Fruit fly (Drosophila melanogaster) whole organism, embryonic: ENCODE data around the gene dmrt93B.
A peak's percentile ranks its signal among the peaks of the same experiment; 100 is the strongest.

ENCODE experiments used
- CG10431 ChIP-seq: fragments of 200-800 bp; sonication (Bioruptor generic); optimal IDR thresholded peaks from 3 replicates; lab custom pipeline; 2018; ENCODE audit warnings: missing biosample characterization, mild to moderate bottlenecking, missing genetic modification characterization
- CG10543 ChIP-seq: fragments of 200-800 bp; sonication (Bioruptor generic); optimal IDR thresholded peaks from 3 replicates; lab custom pipeline; 2017; ENCODE audit warnings: missing biosample characterization, mild to moderate bottlenecking, missing genetic modification characterization, moderate library complexity
- CG11247 ChIP-seq: fragments of 200-800 bp; sonication (Bioruptor generic); IDR thresholded peaks from 2 replicates; pipeline ENCODE4 v1.3.6; 2022; ENCODE audit warnings: missing biosample characterization, missing genetic modification characterization
- CG11456 ChIP-seq: fragments of 200-800 bp; sonication (Bioruptor generic); IDR thresholded peaks from 3 replicates; pipeline ENCODE4 v1.3.6; 2022; ENCODE audit warnings: missing biosample characterization, missing genetic modification characterization
- CG12219 ChIP-seq: fragments of 200-800 bp; sonication (Bioruptor generic); optimal IDR thresholded peaks from 3 replicates; lab custom pipeline; 2018; ENCODE audit warnings: missing biosample characterization, mild to moderate bottlenecking, missing genetic modification characterization
- CG12391 ChIP-seq: fragments of 200-800 bp; sonication (Bioruptor generic); optimal IDR thresholded peaks from 3 replicates; lab custom pipeline; 2018; ENCODE audit warnings: missing biosample characterization, mild to moderate bottlenecking, missing genetic modification characterization, moderate library complexity
- CG12744 ChIP-seq: fragments of 200-800 bp; sonication (Bioruptor generic); optimal IDR thresholded peaks from 2 replicates; lab custom pipeline; 2016; ENCODE audit warnings: missing biosample characterization, missing genetic modification characterization
- CG13296 ChIP-seq: fragments of 200-800 bp; sonication (Bioruptor generic); optimal IDR thresholded peaks from 3 replicates; lab custom pipeline; 2018; ENCODE audit warnings: missing biosample characterization, mild to moderate bottlenecking, missing genetic modification characterization
- CG13775 ChIP-seq: fragments of 200-800 bp; sonication (Bioruptor generic); optimal IDR thresholded peaks from 3 replicates; lab custom pipeline; 2017; ENCODE audit warnings: missing biosample characterization, mild to moderate bottlenecking, missing genetic modification characterization
- CG14860 ChIP-seq: fragments of 200-800 bp; sonication (Bioruptor generic); IDR thresholded peaks from 3 replicates; pipeline ENCODE4 v1.3.6; 2022; ENCODE audit warnings: missing biosample characterization, missing genetic modification characterization; ENCODE audit not compliant: partially characterized antibody
- CG15269 ChIP-seq: fragments of 200-800 bp; sonication (Bioruptor generic); optimal IDR thresholded peaks from 2 replicates; lab custom pipeline; 2018; ENCODE audit warnings: missing biosample characterization, mild to moderate bottlenecking, missing genetic modification characterization, moderate library complexity
- CG15696 ChIP-seq: fragments of 200-800 bp; sonication (Bioruptor generic); optimal IDR thresholded peaks from 2 replicates; lab custom pipeline; 2019; ENCODE audit warnings: missing biosample characterization, mild to moderate bottlenecking, missing genetic modification characterization, moderate library complexity
- CG16815 ChIP-seq: fragments of 200-800 bp; sonication (Bioruptor generic); optimal IDR thresholded peaks from 3 replicates; lab custom pipeline; 2017; ENCODE audit warnings: missing biosample characterization, mild to moderate bottlenecking, missing genetic modification characterization
- CG17186 ChIP-seq: fragments of 200-800 bp; sonication (Bioruptor generic); optimal IDR thresholded peaks from 3 replicates; lab custom pipeline; 2017; ENCODE audit warnings: missing biosample characterization, missing genetic modification reagents, missing genetic modification characterization
- CG18011 ChIP-seq: fragments of 200-800 bp; sonication (Bioruptor generic); optimal IDR thresholded peaks from 2 replicates; lab custom pipeline; 2017; ENCODE audit warnings: missing biosample characterization, missing genetic modification characterization, mild to moderate bottlenecking, moderate library complexity, missing genotype
- CG18599 ChIP-seq: fragments of 200-800 bp; sonication (Bioruptor generic); optimal IDR thresholded peaks from 3 replicates; lab custom pipeline; 2017; ENCODE audit warnings: missing biosample characterization, missing genetic modification characterization, mild to moderate bottlenecking, moderate library complexity, missing genetic modification reagents
- CG43689 ChIP-seq: fragments of 200-800 bp; sonication (Bioruptor generic); IDR thresholded peaks from 2 replicates; pipeline ENCODE4 v1.3.6; 2022; ENCODE audit warnings: missing biosample characterization, missing genetic modification characterization
- CG7745 ChIP-seq: fragments of 200-800 bp; sonication (Bioruptor generic); optimal IDR thresholded peaks from 2 replicates; lab custom pipeline; 2018; ENCODE audit warnings: missing biosample characterization, mild to moderate bottlenecking, missing genetic modification characterization, moderate library complexity
- CG9609 ChIP-seq: fragments of 200-800 bp; sonication (Bioruptor generic); optimal IDR thresholded peaks from 3 replicates; lab custom pipeline; 2016; ENCODE audit warnings: missing biosample characterization, missing genetic modification characterization
- CG9797 ChIP-seq: fragments of 200-800 bp; sonication (Bioruptor generic); optimal IDR thresholded peaks from 3 replicates; lab custom pipeline; 2018; ENCODE audit warnings: missing biosample characterization, mild to moderate bottlenecking, missing genetic modification characterization
- D19A ChIP-seq: fragments of 200-800 bp; optimal IDR thresholded peaks from 3 replicates; lab custom pipeline; 2019; ENCODE audit warnings: missing biosample characterization, mild to moderate bottlenecking, missing genetic modification characterization, moderate library complexity
- Dfd ChIP-seq, 2 experiments: fragments of >200 bp; optimal IDR thresholded peaks; 2 replicates each; lab custom pipeline; 2017; ENCODE audit warnings: missing biosample characterization in 2 of 2, missing genetic modification characterization in 2 of 2
- HHEX ChIP-seq: fragments of 200-800 bp; sonication (Bioruptor generic); optimal IDR thresholded peaks from 3 replicates; lab custom pipeline; 2017; ENCODE audit warnings: missing biosample characterization, mild to moderate bottlenecking, missing genetic modification characterization, missing genetic modification reagents
- Sox100B ChIP-seq: fragments of 200-800 bp; sonication (Bioruptor generic); optimal IDR thresholded peaks from 3 replicates; lab custom pipeline; 2018; ENCODE audit warnings: missing biosample characterization, mild to moderate bottlenecking, missing genetic modification characterization
- Usf ChIP-seq: fragments of 200-800 bp; sonication (Bioruptor generic); optimal IDR thresholded peaks from 2 replicates; lab custom pipeline; 2017; ENCODE audit warnings: missing genotype, missing biosample characterization, missing genetic modification characterization
- Vsx1 ChIP-seq: fragments of 200-800 bp; sonication (Bioruptor generic); optimal IDR thresholded peaks from 2 replicates; lab custom pipeline; 2017; ENCODE audit warnings: missing biosample characterization, mild to moderate bottlenecking, missing genetic modification characterization, missing genetic modification reagents
- ac ChIP-seq: fragments of 200-800 bp; sonication (Bioruptor generic); optimal IDR thresholded peaks from 3 replicates; lab custom pipeline; 2017; ENCODE audit warnings: missing biosample characterization, mild to moderate bottlenecking, missing genetic modification characterization
- caup ChIP-seq: fragments of 200-800 bp; sonication (Bioruptor generic); optimal IDR thresholded peaks from 3 replicates; lab custom pipeline; 2017; ENCODE audit warnings: missing biosample characterization, mild to moderate bottlenecking, missing genetic modification characterization, moderate library complexity; ENCODE audit not compliant: severe bottlenecking
- corto ChIP-seq: fragments of 200-800 bp; sonication (Bioruptor generic); optimal IDR thresholded peaks from 2 replicates; lab custom pipeline; 2016; ENCODE audit warnings: missing biosample characterization, mild to moderate bottlenecking, missing genetic modification characterization, moderate library complexity
- crol ChIP-seq: fragments of 200-800 bp; sonication (Bioruptor generic); IDR thresholded peaks from 2 replicates; pipeline ENCODE4 v1.3.6; 2022; ENCODE audit warnings: missing biosample characterization, missing genetic modification characterization
- dimm ChIP-seq: fragments of 200-800 bp; sonication (Bioruptor generic); IDR thresholded peaks from 2 replicates; pipeline ENCODE4 v1.3.6; 2022; ENCODE audit warnings: missing biosample characterization, missing genetic modification characterization
- exex ChIP-seq: fragments of 200-800 bp; sonication (Bioruptor generic); optimal IDR thresholded peaks from 4 replicates; lab custom pipeline; 2018; ENCODE audit warnings: missing biosample characterization, mild to moderate bottlenecking, missing genetic modification characterization, moderate library complexity
- fd64A ChIP-seq: fragments of 200-800 bp; sonication (Bioruptor generic); optimal IDR thresholded peaks from 3 replicates; lab custom pipeline; 2018; ENCODE audit warnings: missing biosample characterization, mild to moderate bottlenecking, missing genetic modification characterization
- fru ChIP-seq: fragments of >200 bp; optimal IDR thresholded peaks from 2 replicates; lab custom pipeline; 2017
- gce ChIP-seq: fragments of 200-800 bp; sonication (Bioruptor generic); IDR thresholded peaks from 3 replicates; pipeline ENCODE4 v1.3.6; 2022; ENCODE audit warnings: missing biosample characterization, missing genetic modification characterization
- ham ChIP-seq: fragments of 200-800 bp; sonication (Bioruptor generic); IDR thresholded peaks from 2 replicates; pipeline ENCODE4 v1.3.6; 2022; ENCODE audit warnings: missing biosample characterization, missing genetic modification characterization
- hb ChIP-seq: fragments of 200-800 bp; sonication (Bioruptor generic); IDR thresholded peaks from 3 replicates; pipeline ENCODE4 v1.3.6; 2022; ENCODE audit warnings: missing biosample characterization, missing genetic modification characterization; ENCODE audit not compliant: partially characterized antibody
- klu ChIP-seq: fragments of 200-800 bp; sonication (Bioruptor generic); IDR thresholded peaks from 2 replicates; pipeline ENCODE4 v1.3.6; 2022; ENCODE audit warnings: missing biosample characterization, missing genetic modification characterization
- lab ChIP-seq: fragments of 200-800 bp; sonication (Bioruptor generic); optimal IDR thresholded peaks from 3 replicates; lab custom pipeline; 2017; ENCODE audit warnings: missing biosample characterization, missing genetic modification characterization, mild to moderate bottlenecking, moderate library complexity, missing genetic modification reagents
- nom ChIP-seq: fragments of 200-800 bp; sonication (Bioruptor generic); optimal IDR thresholded peaks from 2 replicates; lab custom pipeline; 2017; ENCODE audit warnings: missing biosample characterization, missing genetic modification characterization, mild to moderate bottlenecking, moderate library complexity, missing genetic modification reagents
- onecut ChIP-seq: fragments of 200-800 bp; sonication (Bioruptor generic); IDR thresholded peaks from 2 replicates; pipeline ENCODE4 v1.3.6; 2022; ENCODE audit warnings: missing biosample characterization, missing genetic modification characterization
- otp ChIP-seq: fragments of 200-800 bp; sonication (Bioruptor generic); IDR thresholded peaks from 3 replicates; pipeline ENCODE4, ENCODE4 v1.3.6; 2022; ENCODE audit warnings: missing biosample characterization, missing genetic modification characterization
- phol ChIP-seq: fragments of 200-800 bp; sonication (Bioruptor generic); optimal IDR thresholded peaks from 3 replicates; lab custom pipeline; 2018; ENCODE audit warnings: missing biosample characterization, mild to moderate bottlenecking, missing genetic modification characterization, moderate library complexity
- ranshi ChIP-seq: fragments of 200-800 bp; sonication (Bioruptor generic); IDR thresholded peaks from 2 replicates; pipeline ENCODE4 v1.3.6; 2022; ENCODE audit warnings: missing biosample characterization, missing genetic modification characterization
- repo ChIP-seq: fragments of 200-800 bp; sonication (Bioruptor generic); optimal IDR thresholded peaks from 2 replicates; lab custom pipeline; 2016; ENCODE audit warnings: missing biosample characterization, missing genetic modification characterization
- slbo ChIP-seq: fragments of 200-800 bp; sonication (Bioruptor generic); IDR thresholded peaks from 2 replicates; pipeline ENCODE4 v1.3.6; 2022; ENCODE audit warnings: missing biosample characterization, missing genetic modification characterization
- sqz ChIP-seq: fragments of 200-800 bp; sonication (Bioruptor generic); optimal IDR thresholded peaks from 3 replicates; lab custom pipeline; 2018; ENCODE audit warnings: missing biosample characterization, mild to moderate bottlenecking, missing genetic modification characterization
- tll ChIP-seq, 2 experiments: fragments of 200-800 bp in 1 of 2; fragments of >200 bp in 1 of 2; sonication (Bioruptor generic) in 1 of 2; optimal IDR thresholded peaks; 2 replicates each; lab custom pipeline; 2017 to 2019; ENCODE audit warnings: missing biosample characterization in 2 of 2, missing genetic modification characterization in 2 of 2, mild to moderate bottlenecking in 1 of 2, moderate library complexity in 1 of 2

The dmrt93B gene

DNA sequence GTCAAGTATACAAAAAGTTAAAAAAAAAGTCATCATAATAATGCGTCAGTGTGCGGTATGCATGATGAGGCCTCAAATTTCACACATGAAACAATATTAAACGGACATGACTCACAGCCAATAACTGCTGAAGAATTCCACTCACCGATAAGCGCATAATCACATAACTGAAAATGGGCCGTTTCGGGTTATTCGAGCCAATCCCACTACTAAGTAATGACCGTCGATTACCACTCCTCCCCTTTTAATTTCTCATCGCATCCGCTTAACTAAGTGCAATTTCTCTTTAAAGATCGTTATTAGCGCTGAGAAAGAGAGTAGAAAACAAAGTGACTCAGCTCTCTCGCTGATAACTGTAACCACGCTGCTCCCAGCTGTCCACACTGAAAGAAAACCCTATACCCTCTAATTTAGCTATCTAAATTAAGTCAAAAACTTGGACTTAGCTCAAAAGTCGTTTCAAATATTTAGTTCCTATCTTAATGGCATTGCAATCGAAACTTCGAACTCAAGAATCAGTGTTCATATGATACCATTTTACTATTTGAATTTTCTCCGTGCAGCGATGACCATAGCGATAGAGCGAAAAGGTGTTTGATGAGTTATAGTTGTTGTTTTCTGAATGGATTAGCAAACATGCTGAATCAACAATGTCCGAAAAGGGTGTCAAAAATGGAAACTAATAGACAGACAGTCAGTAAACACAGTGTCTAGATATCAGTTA is 39.1 kb downstream of the dmrt93B start (continued):
- peak; percentile 89 for TF ChIP-seq CG11456 (GFP tag; lab: Robert Waterston, UW)
- TF ChIP-seq CG11247 = peak; percentile 81
- peak; percentile 88 for TF ChIP-seq Sox100B (GFP tag; lab: Kevin White, UChicago)
- TF ChIP-seq ac = peak; percentile 75
- TF ChIP-seq corto (GFP tag; lab: Kevin White, UChicago) = no peak
- peak; percentile 87 for TF ChIP-seq otp
- TF ChIP-seq CG10431 (GFP tag; lab: Kevin White, UChicago) = peak; percentile 26
- TF ChIP-seq phol = peak; percentile 79
- TF ChIP-seq caup (GFP tag; lab: Kevin White, UChicago) = peak; percentile 89
- TF ChIP-seq sqz (GFP tag; lab: Kevin White, UChicago) = no peak
- TF ChIP-seq CG9609 (GFP tag; lab: Kevin White, UChicago) = peak; percentile 87
- TF ChIP-seq CG10543 (GFP tag; lab: Kevin White, UChicago) = no peak
- TF ChIP-seq CG18011 (GFP tag; lab: Kevin White, UChicago) = peak; percentile 75
- no peak for TF ChIP-seq Dfd (GFP tag; optimal IDR thresholded peaks at IDR 0.05; lab: Kevin White, UChicago)
- TF ChIP-seq CG13296 (GFP tag; lab: Kevin White, UChicago) = peak; percentile 79
- peak; percentile 65 for TF ChIP-seq CG43689 (GFP tag; lab: Robert Waterston, UW)
- peak; percentile 88 for TF ChIP-seq fd64A (GFP tag; lab: Kevin White, UChicago)
- peak; percentile 89 for TF ChIP-seq ranshi (GFP tag; lab: Robert Waterston, UW)
- no peak for TF ChIP-seq CG9797 (GFP tag; lab: Kevin White, UChicago)
- peak; percentile 69 for TF ChIP-seq dimm (GFP tag; lab: Robert Waterston, UW)
- TF ChIP-seq CG7745 (tag; lab: Kevin White, UChicago) = peak; percentile 42
- TF ChIP-seq repo (GFP tag; lab: Kevin White, UChicago) = peak; percentile 87
- no peak for TF ChIP-seq hb (GFP tag; lab: Robert Waterston, UW)
- TF ChIP-seq HHEX (GFP tag; lab: Kevin White, UChicago) = peak; percentile 59
- peak; percentile 91 for TF ChIP-seq CG15269 (tag; lab: Kevin White, UChicago)
- TF ChIP-seq tll (GFP tag; optimal IDR thresholded peaks at IDR 0.05; lab: Kevin White, UChicago) = no peak
- TF ChIP-seq CG17186 = peak; percentile 58
- peak; percentile 67 for TF ChIP-seq klu (GFP tag; lab: Robert Waterston, UW)
- TF ChIP-seq CG12744 (GFP tag; lab: Kevin White, UChicago) = peak; percentile 92
- peak; percentile 92 for TF ChIP-seq slbo (GFP tag; lab: Robert Waterston, UW)
- peak; percentile 91 for TF ChIP-seq CG12391
- TF ChIP-seq nom (GFP tag; lab: Kevin White, UChicago) = no peak
- peak; percentile 92 for TF ChIP-seq CG18599 (GFP tag; lab: Kevin White, UChicago)
- TF ChIP-seq crol (GFP tag; lab: Robert Waterston, UW) = no peak
- peak; percentile 90 for TF ChIP-seq CG12219 (GFP tag; lab: Kevin White, UChicago)
- TF ChIP-seq lab = no peak
- TF ChIP-seq Vsx1 (GFP tag; lab: Kevin White, UChicago) = peak; percentile 83
- peak; percentile 72 for TF ChIP-seq CG13775 (GFP tag; lab: Kevin White, UChicago)
- peak; percentile 74 for TF ChIP-seq onecut
- TF ChIP-seq CG14860 = no peak
- TF ChIP-seq CG15696 (tag; lab: Kevin White, UChicago) = peak; percentile 82
- no peak for TF ChIP-seq fru (lab: Kevin White, UChicago)
- peak; percentile 44 for TF ChIP-seq Usf (GFP tag; lab: Kevin White, UChicago)
- TF ChIP-seq CG16815 (GFP tag; lab: Kevin White, UChicago) = peak; percentile 45
- peak; percentile 89 for TF ChIP-seq gce (GFP tag; lab: Robert Waterston, UW)
- TF ChIP-seq exex = peak; percentile 78
- peak; percentile 56; the same call in 1 of the 2 replicates for TF ChIP-seq ham
- TF ChIP-seq D19A (tag; lab: Kevin White, UChicago) = peak; percentile 86
